Worm (Caenorhabditis elegans) whole organism, L2 larva: ENCODE results near the gene srsx-9.

Experiments used
- C34F6.9 ChIP-seq: fragments of 150-350 bp; optimal IDR thresholded peaks from 2 replicates; lab custom pipeline; 2014; ENCODE audit warnings: missing biosample characterization, missing genetic modification characterization
- R02D3.7 ChIP-seq: fragments of 150-350 bp; optimal IDR thresholded peaks from 2 replicates; lab custom pipeline; 2014; ENCODE audit warnings: missing biosample characterization, missing genetic modification characterization
- Y55F3AM.14 ChIP-seq: fragments of 200-800 bp; sonication (Bioruptor generic); optimal IDR thresholded peaks from 2 replicates; lab custom pipeline; 2018; ENCODE audit warnings: mild to moderate bottlenecking, missing genetic modification characterization, missing compliant biosample characterization
- ZK546.5 ChIP-seq: sonication (generic microtip); optimal IDR thresholded peaks from 2 replicates; lab custom pipeline; 2017; ENCODE audit warnings: missing biosample characterization, missing genetic modification characterization
- alr-1 ChIP-seq: fragments of 150-350 bp; optimal IDR thresholded peaks from 2 replicates; lab custom pipeline; 2014; ENCODE audit warnings: missing biosample characterization, missing genetic modification characterization
- ama-1 ChIP-seq: fragments of 150-350 bp; optimal IDR thresholded peaks from 2 replicates; lab custom pipeline; 2018; ENCODE audit warnings: inconsistent platforms
- blmp-1 ChIP-seq: sonication (generic microtip); optimal IDR thresholded peaks from 2 replicates; lab custom pipeline; 2017; ENCODE audit warnings: missing genetic modification characterization, mild to moderate bottlenecking, missing compliant biosample characterization, antibody characterized with exemption, moderate library complexity; ENCODE audit not compliant: insufficient read depth
- ceh-82 ChIP-seq: fragments of 150-350 bp; optimal IDR thresholded peaks from 2 replicates; lab custom pipeline; 2014; ENCODE audit warnings: missing biosample characterization, missing genetic modification characterization
- crh-2 ChIP-seq: sonication (generic microtip); optimal IDR thresholded peaks from 2 replicates; lab custom pipeline; 2017; ENCODE audit warnings: missing biosample characterization, missing genetic modification characterization
- egl-27 ChIP-seq: sonication (generic microtip); optimal IDR thresholded peaks from 3 replicates; lab custom pipeline; 2017; ENCODE audit warnings: missing biosample characterization, missing genetic modification reagents, missing genetic modification characterization
- elt-3 ChIP-seq: sonication (generic microtip); optimal IDR thresholded peaks from 2 replicates; lab custom pipeline; 2017; ENCODE audit warnings: missing biosample characterization, missing genetic modification characterization
- gmeb-1 ChIP-seq: fragments of 150-350 bp; optimal IDR thresholded peaks from 2 replicates; lab custom pipeline; 2014; ENCODE audit warnings: missing biosample characterization, missing genetic modification characterization
- lin-11 ChIP-seq: fragments of 150-350 bp; sonication (generic microtip); optimal IDR thresholded peaks from 2 replicates; lab custom pipeline; 2014; ENCODE audit warnings: missing biosample characterization, missing genetic modification characterization, inconsistent platforms, mixed read lengths
- lin-39 ChIP-seq: fragments of 150-350 bp; optimal IDR thresholded peaks from 2 replicates; lab custom pipeline; 2014; ENCODE audit warnings: missing biosample characterization, missing genetic modification reagents, missing genetic modification characterization
- lsy-2 ChIP-seq, 2 experiments: fragments of 150-350 bp in 1 of 2; sonication (generic microtip) in 1 of 2; optimal IDR thresholded peaks; 2 replicates each; lab custom pipeline; 2014 to 2017; ENCODE audit warnings: missing biosample characterization in 2 of 2, missing genetic modification characterization in 2 of 2
- mab-5 ChIP-seq: fragments of 150-350 bp; optimal IDR thresholded peaks from 2 replicates; lab custom pipeline; 2014; ENCODE audit warnings: missing biosample characterization, missing genetic modification characterization
- mbf-1 ChIP-seq: sonication (generic microtip); optimal IDR thresholded peaks from 2 replicates; lab custom pipeline; 2017; ENCODE audit warnings: missing biosample characterization, missing genetic modification characterization
- mdl-1 ChIP-seq, 2 experiments: fragments of 150-350 bp in 1 of 2; sonication (generic microtip) in 1 of 2; optimal IDR thresholded peaks; 2 replicates each; lab custom pipeline; 2017; ENCODE audit warnings: missing biosample characterization in 2 of 2, missing genetic modification characterization in 2 of 2
- nhr-10 ChIP-seq: sonication (generic microtip); optimal IDR thresholded peaks from 2 replicates; lab custom pipeline; 2017; ENCODE audit warnings: missing biosample characterization, missing genetic modification characterization
- nhr-11 ChIP-seq: fragments of 150-350 bp; optimal IDR thresholded peaks from 2 replicates; lab custom pipeline; 2014; ENCODE audit warnings: missing biosample characterization, missing genetic modification characterization
- nhr-12 ChIP-seq: fragments of 150-350 bp; optimal IDR thresholded peaks from 2 replicates; lab custom pipeline; 2014; ENCODE audit warnings: missing biosample characterization, missing genetic modification characterization
- nhr-129 ChIP-seq: fragments of 150-350 bp; optimal IDR thresholded peaks from 2 replicates; lab custom pipeline; 2014; ENCODE audit warnings: missing biosample characterization, missing genetic modification characterization
- nhr-21 ChIP-seq: fragments of 150-350 bp; optimal IDR thresholded peaks from 2 replicates; lab custom pipeline; 2014; ENCODE audit warnings: missing biosample characterization, missing genetic modification characterization
- nhr-237 ChIP-seq: fragments of 150-350 bp; optimal IDR thresholded peaks from 2 replicates; lab custom pipeline; 2014; ENCODE audit warnings: missing biosample characterization, missing genetic modification characterization
- nhr-25 ChIP-seq: fragments of 150-350 bp; sonication (generic microtip); optimal IDR thresholded peaks from 3 replicates; lab custom pipeline; 2014; ENCODE audit warnings: missing biosample characterization, missing genetic modification characterization
- nhr-6 ChIP-seq: fragments of 150-350 bp; optimal IDR thresholded peaks from 2 replicates; lab custom pipeline; 2014; ENCODE audit warnings: missing biosample characterization, missing genetic modification characterization
- nhr-77 ChIP-seq: fragments of 150-350 bp; optimal IDR thresholded peaks from 2 replicates; lab custom pipeline; 2014; ENCODE audit warnings: missing biosample characterization, missing genetic modification characterization
- sem-4 ChIP-seq: fragments of 150-350 bp; optimal IDR thresholded peaks from 2 replicates; lab custom pipeline; 2014; ENCODE audit warnings: missing biosample characterization, missing genetic modification reagents, missing genetic modification characterization
- sma-3 ChIP-seq: sonication (generic microtip); optimal IDR thresholded peaks from 2 replicates; lab custom pipeline; 2016; ENCODE audit warnings: missing genetic modification reagents, missing genetic modification characterization, missing compliant biosample characterization
- sma-9 ChIP-seq, 2 experiments: fragments of 150-350 bp in 1 of 2; sonication (generic microtip) in 1 of 2; optimal IDR thresholded peaks; 2 replicates each; lab custom pipeline; 2014 to 2016; ENCODE audit warnings: missing genetic modification characterization in 2 of 2, mild to moderate bottlenecking in 1 of 2, missing biosample characterization in 1 of 2, missing compliant biosample characterization in 1 of 2, missing genetic modification reagents in 1 of 2, moderate library complexity in 1 of 2
- unc-39 ChIP-seq: fragments of 150-350 bp; optimal IDR thresholded peaks from 2 replicates; lab custom pipeline; 2014; ENCODE audit warnings: missing biosample characterization, missing genetic modification characterization
- unc-55 ChIP-seq: fragments of 150-350 bp; sonication (generic microtip); optimal IDR thresholded peaks from 3 replicates; lab custom pipeline; 2014; ENCODE audit warnings: missing biosample characterization, missing genetic modification reagents, missing genetic modification characterization
- unc-62 ChIP-seq: fragments of 150-350 bp; optimal IDR thresholded peaks from 2 replicates; lab custom pipeline; 2014; ENCODE audit warnings: missing biosample characterization, missing genetic modification reagents, missing genetic modification characterization
- zag-1 ChIP-seq: fragments of 150-350 bp; optimal IDR thresholded peaks from 2 replicates; lab custom pipeline; 2014; ENCODE audit warnings: missing biosample characterization, missing genetic modification characterization
- ztf-11 ChIP-seq: sonication (generic microtip); optimal IDR thresholded peaks from 2 replicates; lab custom pipeline; 2017; ENCODE audit warnings: missing biosample characterization, missing genetic modification characterization

srsx-9 gene

ce11 chrV:4974677-4975076 lies 1.8 kb upstream of the srsx-9 start, which contains the start of gene srsx-10:
TSS of gene srsx-10 (minus strand) at chrV:4974777.
- TF ChIP-seq lsy-2 (tag; optimal IDR thresholded peaks at IDR 0.05; lab: Kevin White, UChicago): no peak
- no peak for TF ChIP-seq nhr-77 (tag; lab: Kevin White, UChicago)
- no peak for TF ChIP-seq nhr-6 (tag; lab: Kevin White, UChicago)
- no peak for TF ChIP-seq nhr-237 (tag; lab: Kevin White, UChicago)
- no peak for TF ChIP-seq ama-1

ce11 chrV:4969503-4969902 lies 3.3 kb downstream of the srsx-9 start:
- TF ChIP-seq nhr-129: peak; percentile 67
- TF ChIP-seq C34F6.9: no peak

ce11 chrV:4968775-4969174 lies 4.1 kb downstream of the srsx-9 start:
- no peak for TF ChIP-seq gmeb-1
- TF ChIP-seq lsy-2 (tag; optimal IDR thresholded peaks at IDR 0.05; lab: Kevin White, UChicago): no peak
- no peak for TF ChIP-seq nhr-77 (tag; lab: Kevin White, UChicago)
- no peak for TF ChIP-seq crh-2 (tag; lab: Kevin White, UChicago)
- no peak for TF ChIP-seq sma-3
- no peak for TF ChIP-seq unc-55
- no peak for TF ChIP-seq sem-4 (tag; lab: Kevin White, UChicago)
- no peak for TF ChIP-seq ceh-82 (tag; lab: Kevin White, UChicago)
- no peak for TF ChIP-seq nhr-129
- no peak for TF ChIP-seq alr-1 (tag; lab: Kevin White, UChicago)
- TF ChIP-seq nhr-25 (tag; lab: Kevin White, UChicago): no peak
- no peak for TF ChIP-seq blmp-1 (tag; lab: Kevin White, UChicago)
- no peak for TF ChIP-seq elt-3
- no peak for TF ChIP-seq nhr-10 (tag; lab: Kevin White, UChicago)

ce11 chrV:4967238-4967637 lies 5.6 kb downstream of the srsx-9 start:
- TF ChIP-seq elt-3 (no peak), ZK546.5 (no peak), R02D3.7 (no peak), lin-11 (tag; lab: Kevin White, UChicago) (no peak), mab-5 (no peak), lin-39 (tag; lab: Kevin White, UChicago) (no peak), unc-62 (GFP tag; lab: Kevin White, UChicago) (no peak), zag-1 (tag; lab: Kevin White, UChicago) (no peak), crh-2 (tag; lab: Kevin White, UChicago) (no peak), mbf-1 (tag; lab: Kevin White, UChicago) (no peak), nhr-12 (no peak), sma-9 (GFP tag; optimal IDR thresholded peaks at IDR 0.05; lab: Kevin White, UChicago) (no peak), sma-9 (tag; optimal IDR thresholded peaks at IDR 0.05; lab: Kevin White, UChicago) (no peak), nhr-77 (tag; lab: Kevin White, UChicago) (no peak), ama-1 (no peak), egl-27 (tag; lab: Kevin White, UChicago) (no peak), gmeb-1 (no peak), Y55F3AM.14 (no peak), mdl-1 (tag; optimal IDR thresholded peaks at IDR 0.05; lab: Kevin White, UChicago) (no peak), blmp-1 (tag; lab: Kevin White, UChicago) (no peak), unc-39 (no peak)

ce11 chrV:4965790-4966189 lies 7.1 kb downstream of the srsx-9 start:
- TF ChIP-seq lin-11 (tag; lab: Kevin White, UChicago): no peak
- TF ChIP-seq nhr-21: no peak
- TF ChIP-seq zag-1 (tag; lab: Kevin White, UChicago): no peak
- TF ChIP-seq ztf-11 (tag; lab: Kevin White, UChicago): no peak
- TF ChIP-seq nhr-11 (tag; lab: Kevin White, UChicago): no peak
- TF ChIP-seq nhr-77 (tag; lab: Kevin White, UChicago): no peak
- TF ChIP-seq nhr-12: no peak
- TF ChIP-seq sma-9 (GFP tag; optimal IDR thresholded peaks at IDR 0.05; lab: Kevin White, UChicago): peak; percentile 26
- TF ChIP-seq sma-9 (tag; optimal IDR thresholded peaks at IDR 0.05; lab: Kevin White, UChicago): no peak
- TF ChIP-seq crh-2 (tag; lab: Kevin White, UChicago): no peak
